Fruit fly (Drosophila melanogaster) whole organism, prepupa: Measurements from ENCODE around the gene CG32022.

Experiments
- CG10669 ChIP-seq: fragments of 200-800 bp; sonication (Bioruptor generic); optimal IDR thresholded peaks from 3 replicates; lab custom pipeline; 2018; ENCODE audit warnings: missing biosample characterization, mild to moderate bottlenecking, missing genetic modification characterization, moderate library complexity
- CG11294 ChIP-seq: fragments of 200-800 bp; sonication (Bioruptor generic); IDR thresholded peaks from 2 replicates; pipeline ENCODE4 v1.3.6; 2022; ENCODE audit warnings: missing biosample characterization, missing genetic modification characterization
- CG11762 ChIP-seq: fragments of 200-800 bp; sonication (Bioruptor generic); optimal IDR thresholded peaks from 3 replicates; lab custom pipeline; 2016; ENCODE audit warnings: missing biosample characterization, missing genetic modification characterization; ENCODE audit not compliant: insufficient read depth
- CG11902 ChIP-seq: fragments of 200-800 bp; sonication (Bioruptor generic); optimal IDR thresholded peaks from 3 replicates; lab custom pipeline; 2016; ENCODE audit warnings: missing biosample characterization, missing genetic modification characterization
- CG3032 ChIP-seq: fragments of 200-800 bp; optimal IDR thresholded peaks from 2 replicates; lab custom pipeline; 2019; ENCODE audit warnings: missing biosample characterization, mild to moderate bottlenecking, missing genetic modification characterization, moderate library complexity
- CG31627 ChIP-seq: fragments of 200-800 bp; sonication (Bioruptor generic); optimal IDR thresholded peaks from 3 replicates; lab custom pipeline; 2016; ENCODE audit warnings: missing biosample characterization, missing genetic modification characterization
- CG32006 ChIP-seq: fragments of 200-800 bp; sonication (Bioruptor generic); optimal IDR thresholded peaks from 3 replicates; lab custom pipeline; 2017; ENCODE audit warnings: missing biosample characterization, mild to moderate bottlenecking, missing genetic modification characterization
- CG34406 ChIP-seq: fragments of 200-800 bp; sonication (Bioruptor generic); optimal IDR thresholded peaks from 3 replicates; lab custom pipeline; 2016; ENCODE audit warnings: missing biosample characterization, missing genetic modification characterization
- CG3919 ChIP-seq: fragments of 200-800 bp; sonication (Bioruptor generic); optimal IDR thresholded peaks from 3 replicates; lab custom pipeline; 2016; ENCODE audit warnings: missing biosample characterization, missing genetic modification characterization
- CG4318 ChIP-seq: fragments of 200-800 bp; sonication (Bioruptor generic); optimal IDR thresholded peaks from 3 replicates; lab custom pipeline; 2017; ENCODE audit warnings: missing biosample characterization, mild to moderate bottlenecking, missing genetic modification characterization
- CG6276 ChIP-seq: fragments of 200-800 bp; sonication (Bioruptor generic); optimal IDR thresholded peaks from 2 replicates; lab custom pipeline; 2017; ENCODE audit warnings: missing biosample characterization, mild to moderate bottlenecking, missing genetic modification characterization
- CG6808 ChIP-seq: fragments of 200-800 bp; sonication (Bioruptor generic); optimal IDR thresholded peaks from 3 replicates; lab custom pipeline; 2017; ENCODE audit warnings: missing biosample characterization, missing genetic modification characterization, mild to moderate bottlenecking, moderate library complexity, missing genetic modification reagents
- CG6854 ChIP-seq: fragments of 200-800 bp; sonication (Bioruptor generic); optimal IDR thresholded peaks from 2 replicates; lab custom pipeline; 2017; ENCODE audit warnings: missing biosample characterization, mild to moderate bottlenecking, missing genetic modification characterization
- CG7368 ChIP-seq: fragments of 200-800 bp; sonication (Bioruptor generic); optimal IDR thresholded peaks from 3 replicates; lab custom pipeline; 2016; ENCODE audit warnings: missing biosample characterization, missing genetic modification characterization
- CG8319 ChIP-seq: fragments of 200-800 bp; sonication (Bioruptor generic); optimal IDR thresholded peaks from 3 replicates; lab custom pipeline; 2016; ENCODE audit warnings: missing biosample characterization, missing genetic modification characterization
- CG8632 ChIP-seq: fragments of 200-800 bp; sonication (Bioruptor generic); optimal IDR thresholded peaks from 3 replicates; lab custom pipeline; 2016; ENCODE audit warnings: missing biosample characterization, missing genetic modification characterization
- CG9139 ChIP-seq: fragments of 200-800 bp; sonication (Bioruptor generic); optimal IDR thresholded peaks from 3 replicates; lab custom pipeline; 2017; ENCODE audit warnings: missing biosample characterization, mild to moderate bottlenecking, missing genetic modification characterization
- Eip75B ChIP-seq: fragments of 200-800 bp; sonication (Bioruptor generic); optimal IDR thresholded peaks from 3 replicates; lab custom pipeline; 2016; ENCODE audit warnings: missing biosample characterization, missing genetic modification characterization
- Eip78C ChIP-seq: fragments of 200-800 bp; sonication (Bioruptor generic); peaks from one replicate; lab custom pipeline; 2016; ENCODE audit warnings: missing biosample characterization, missing genetic modification characterization
- Hr4 ChIP-seq: fragments of 200-800 bp; sonication (Bioruptor generic); optimal IDR thresholded peaks from 3 replicates; lab custom pipeline; 2016; ENCODE audit warnings: missing biosample characterization, missing genetic modification characterization
- Met ChIP-seq: fragments of 200-800 bp; sonication (Bioruptor generic); optimal IDR thresholded peaks from 3 replicates; lab custom pipeline; 2016; ENCODE audit warnings: missing biosample characterization, missing genetic modification characterization
- Smox ChIP-seq: fragments of 200-800 bp; sonication (Bioruptor generic); optimal IDR thresholded peaks from 3 replicates; lab custom pipeline; 2016; ENCODE audit warnings: missing biosample characterization, missing genetic modification characterization
- Sox102F ChIP-seq: fragments of 200-800 bp; sonication (Bioruptor generic); optimal IDR thresholded peaks from 2 replicates; lab custom pipeline; 2016; ENCODE audit warnings: missing biosample characterization, mild to moderate bottlenecking, missing genetic modification characterization
- cyc ChIP-seq: fragments of 200-800 bp; sonication (Bioruptor generic); optimal IDR thresholded peaks from 3 replicates; lab custom pipeline; 2016; ENCODE audit warnings: missing biosample characterization, missing genetic modification characterization
- dac ChIP-seq: fragments of 200-800 bp; sonication (Bioruptor generic); optimal IDR thresholded peaks from 2 replicates; lab custom pipeline; 2017; ENCODE audit warnings: missing biosample characterization, mild to moderate bottlenecking, missing genetic modification characterization
- eg ChIP-seq: fragments of 200-800 bp; sonication (Bioruptor generic); IDR thresholded peaks from 3 replicates; pipeline ENCODE4 v1.3.6; 2022; ENCODE audit warnings: missing biosample characterization, missing genetic modification characterization
- esn ChIP-seq: fragments of 200-800 bp; sonication (Bioruptor generic); optimal IDR thresholded peaks from 2 replicates; lab custom pipeline; 2016; ENCODE audit warnings: missing biosample characterization, mild to moderate bottlenecking, missing genetic modification characterization, moderate library complexity
- fd59A ChIP-seq: fragments of 200-800 bp; sonication (Bioruptor generic); optimal IDR thresholded peaks from 2 replicates; lab custom pipeline; 2017; ENCODE audit warnings: missing biosample characterization, mild to moderate bottlenecking, missing genetic modification characterization, missing genetic modification reagents
- fkh ChIP-seq: fragments of 200-800 bp; sonication (Bioruptor generic); optimal IDR thresholded peaks from 3 replicates; lab custom pipeline; 2017; ENCODE audit warnings: missing biosample characterization, mild to moderate bottlenecking, missing genetic modification characterization, moderate library complexity
- lz ChIP-seq: fragments of 200-800 bp; sonication (Bioruptor generic); optimal IDR thresholded peaks from 3 replicates; lab custom pipeline; 2016; ENCODE audit warnings: missing biosample characterization, missing genetic modification characterization
- net ChIP-seq: fragments of 200-800 bp; sonication (Bioruptor generic); optimal IDR thresholded peaks from 3 replicates; lab custom pipeline; 2016; ENCODE audit warnings: missing biosample characterization, missing genetic modification characterization
- pdm3 ChIP-seq: fragments of 200-800 bp; sonication (Bioruptor generic); optimal IDR thresholded peaks from 3 replicates; lab custom pipeline; 2016; ENCODE audit warnings: missing biosample characterization, missing genetic modification characterization
- salr ChIP-seq, 2 experiments: fragments of 200-800 bp; sonication (Bioruptor generic); optimal IDR thresholded peaks; 3 replicates each; lab custom pipeline; 2016 to 2018; ENCODE audit warnings: missing biosample characterization in 2 of 2, missing genetic modification characterization in 2 of 2, mild to moderate bottlenecking in 1 of 2
- svp ChIP-seq: fragments of 200-800 bp; sonication (Bioruptor generic); peaks from one replicate; lab custom pipeline; 2016; ENCODE audit warnings: missing biosample characterization, missing genetic modification characterization

CG32022 gene

dm6 chr3L:8691891-8692874 is 28.9 kb downstream of the CG32022 start (continued):
- TF ChIP-seq Eip78C (GFP tag; lab: Kevin White, UChicago) (peak; percentile 81), dac (GFP tag; lab: Kevin White, UChicago) (peak; percentile 11), CG6276 (GFP tag; lab: Kevin White, UChicago) (peak; percentile 56), CG11294 (no peak), CG6808 (GFP tag; lab: Kevin White, UChicago) (peak; percentile 64), Met (GFP tag; lab: Kevin White, UChicago) (peak; percentile 47), lz (GFP tag; lab: Kevin White, UChicago) (peak; percentile 39), CG34406 (peak; percentile 73), Hr4 (peak; percentile 33), CG8632 (peak; percentile 61), CG11762 (GFP tag; lab: Kevin White, UChicago) (no peak), CG6854 (GFP tag; lab: Kevin White, UChicago) (peak; percentile 86), esn (GFP tag; lab: Kevin White, UChicago) (peak; percentile 73), pdm3 (GFP tag; lab: Kevin White, UChicago) (peak; percentile 41), Sox102F (GFP tag; lab: Kevin White, UChicago) (no peak), net (peak; percentile 51), eg (GFP tag; lab: Robert Waterston, UW) (peak; percentile 56), salr (GFP tag; optimal IDR thresholded peaks at IDR 0.05; lab: Kevin White, UChicago) (peak; percentile 12 to 69), CG31627 (peak; percentile 4), cyc (GFP tag; lab: Kevin White, UChicago) (peak; percentile 4), CG9139 (peak; percentile 65), fd59A (no peak), CG32006 (peak; percentile 81), Eip75B (GFP tag; lab: Kevin White, UChicago) (peak; percentile 17), CG11902 (GFP tag; lab: Kevin White, UChicago) (peak; percentile 11), CG7368 (GFP tag; lab: Kevin White, UChicago) (no peak), CG3032 (tag; lab: Kevin White, UChicago) (peak; percentile 46), CG8319 (GFP tag; lab: Kevin White, UChicago) (no peak), Smox (GFP tag; lab: Kevin White, UChicago) (peak; percentile 40), CG4318 (GFP tag; lab: Kevin White, UChicago) (peak; percentile 68), CG3919 (GFP tag; lab: Kevin White, UChicago) (peak; percentile 30), CG10669 (peak; percentile 3)

dm6 chr3L:8690630-8691029 is 30.4 kb downstream of the CG32022 start:
- TF ChIP-seq CG7368 (GFP tag; lab: Kevin White, UChicago) (no peak), fkh (GFP tag; lab: Kevin White, UChicago) (peak; percentile 70)

dm6 chr3L:8689675-8690074 is 31.4 kb downstream of the CG32022 start:
- TF ChIP-seq fkh (GFP tag; lab: Kevin White, UChicago): peak; percentile 96
- TF ChIP-seq cyc (GFP tag; lab: Kevin White, UChicago): no peak
- peak; percentile 43 for TF ChIP-seq Eip78C (GFP tag; lab: Kevin White, UChicago)
- TF ChIP-seq svp (GFP tag; lab: Kevin White, UChicago): peak; percentile 11
